Fruit fly (Drosophila melanogaster) whole organism, embryonic: ENCODE measurements around the gene gogo.
A peak's percentile ranks its signal among the peaks of the same experiment; 100 is the strongest.

Experiments
- Atf-2 ChIP-seq: fragments of 200-800 bp; sonication (Bioruptor generic); optimal IDR thresholded peaks from 2 replicates; lab custom pipeline; 2016; ENCODE audit warnings: missing biosample characterization, missing genetic modification characterization
- Bteb2 ChIP-seq: fragments of 200-800 bp; sonication (Bioruptor generic); optimal IDR thresholded peaks from 2 replicates; lab custom pipeline; 2016; ENCODE audit warnings: missing biosample characterization, missing genetic modification characterization
- CG10321 ChIP-seq: fragments of 200-800 bp; sonication (Bioruptor generic); IDR thresholded peaks from 2 replicates; pipeline ENCODE4 v1.3.6; 2022; ENCODE audit warnings: missing biosample characterization, missing genetic modification characterization
- CG13296 ChIP-seq: fragments of 200-800 bp; sonication (Bioruptor generic); optimal IDR thresholded peaks from 3 replicates; lab custom pipeline; 2018; ENCODE audit warnings: missing biosample characterization, mild to moderate bottlenecking, missing genetic modification characterization
- CG15073 ChIP-seq: fragments of 200-800 bp; sonication (Bioruptor generic); optimal IDR thresholded peaks from 2 replicates; lab custom pipeline; 2016; ENCODE audit warnings: missing biosample characterization, missing genetic modification characterization
- CG15514 ChIP-seq: fragments of 200-800 bp; sonication (Bioruptor generic); optimal IDR thresholded peaks from 3 replicates; lab custom pipeline; 2017; ENCODE audit warnings: missing biosample characterization, missing genetic modification characterization, mild to moderate bottlenecking, moderate library complexity, missing genetic modification reagents
- CG17186 ChIP-seq: fragments of 200-800 bp; sonication (Bioruptor generic); optimal IDR thresholded peaks from 3 replicates; lab custom pipeline; 2017; ENCODE audit warnings: missing biosample characterization, missing genetic modification reagents, missing genetic modification characterization
- CG17829 ChIP-seq: fragments of 200-800 bp; optimal IDR thresholded peaks from 2 replicates; lab custom pipeline; 2019; ENCODE audit warnings: missing biosample characterization, mild to moderate bottlenecking, missing genetic modification characterization, moderate library complexity
- CG18262 ChIP-seq: fragments of 200-800 bp; optimal IDR thresholded peaks from 3 replicates; lab custom pipeline; 2019; ENCODE audit warnings: missing biosample characterization, mild to moderate bottlenecking, missing genetic modification characterization, moderate library complexity
- CG18619 ChIP-seq: fragments of 200-800 bp; sonication (Bioruptor generic); optimal IDR thresholded peaks from 3 replicates; lab custom pipeline; 2017; ENCODE audit warnings: missing biosample characterization, mild to moderate bottlenecking, missing genetic modification characterization
- CG2120 ChIP-seq: fragments of 200-800 bp; sonication (Bioruptor generic); optimal IDR thresholded peaks from 3 replicates; lab custom pipeline; 2016; ENCODE audit warnings: missing biosample characterization, missing genetic modification characterization
- CG32532 ChIP-seq: fragments of 200-800 bp; sonication (Bioruptor generic); IDR thresholded peaks from 2 replicates; pipeline ENCODE4 v1.3.6; 2022; ENCODE audit warnings: missing biosample characterization, missing genetic modification characterization
- CG3847 ChIP-seq: fragments of 200-800 bp; sonication (Bioruptor generic); IDR thresholded peaks from 2 replicates; pipeline ENCODE4 v1.3.6; 2022; ENCODE audit warnings: missing biosample characterization, missing genetic modification characterization
- CG5245 ChIP-seq: fragments of 200-800 bp; sonication (Bioruptor generic); optimal IDR thresholded peaks from 3 replicates; lab custom pipeline; 2016; ENCODE audit warnings: missing biosample characterization, missing genetic modification characterization
- CG6654 ChIP-seq: fragments of 200-800 bp; sonication (Bioruptor generic); optimal IDR thresholded peaks from 2 replicates; lab custom pipeline; 2017; ENCODE audit warnings: missing biosample characterization, mild to moderate bottlenecking, missing genetic modification characterization
- CG6854 ChIP-seq: fragments of 200-800 bp; sonication (Bioruptor generic); optimal IDR thresholded peaks from 3 replicates; lab custom pipeline; 2017; ENCODE audit warnings: missing biosample characterization, mild to moderate bottlenecking, missing genetic modification characterization
- CG7271 ChIP-seq: fragments of 200-800 bp; sonication (Bioruptor generic); optimal IDR thresholded peaks from 2 replicates; lab custom pipeline; 2018; ENCODE audit warnings: missing biosample characterization, mild to moderate bottlenecking, missing genetic modification characterization, moderate library complexity
- CG7556 ChIP-seq: fragments of 200-800 bp; sonication (Bioruptor generic); optimal IDR thresholded peaks from 2 replicates; lab custom pipeline; 2017; ENCODE audit warnings: missing biosample characterization, mild to moderate bottlenecking, missing genetic modification characterization
- CG8924 ChIP-seq: fragments of 200-800 bp; optimal IDR thresholded peaks from 3 replicates; lab custom pipeline; 2019; ENCODE audit warnings: missing biosample characterization, mild to moderate bottlenecking, missing genetic modification characterization, moderate library complexity
- CkIIα-i1 ChIP-seq: fragments of 200-800 bp; sonication (Bioruptor generic); IDR thresholded peaks from 2 replicates; pipeline ENCODE4 v1.3.6; 2022; ENCODE audit warnings: missing biosample characterization, missing genetic modification characterization
- CoRest ChIP-seq: fragments of 200-800 bp; sonication (Bioruptor generic); optimal IDR thresholded peaks from 3 replicates; lab custom pipeline; 2018; ENCODE audit warnings: missing biosample characterization, mild to moderate bottlenecking, missing genetic modification characterization, moderate library complexity
- D19B ChIP-seq: fragments of 200-800 bp; sonication (Bioruptor generic); optimal IDR thresholded peaks from 2 replicates; lab custom pipeline; 2017; ENCODE audit warnings: missing biosample characterization, mild to moderate bottlenecking, missing genetic modification characterization
- Dek ChIP-seq: fragments of 200-800 bp; sonication (Bioruptor generic); optimal IDR thresholded peaks from 3 replicates; lab custom pipeline; 2019; ENCODE audit warnings: missing biosample characterization, mild to moderate bottlenecking, missing genetic modification characterization, moderate library complexity
- Dref ChIP-seq: fragments of 200-800 bp; sonication (Bioruptor generic); IDR thresholded peaks from 2 replicates; pipeline ENCODE4 v1.3.6; 2022; ENCODE audit warnings: missing biosample characterization, missing genetic modification characterization
- Ets65A ChIP-seq: fragments of 200-800 bp; sonication (Bioruptor generic); peaks from one replicate; lab custom pipeline; 2016; ENCODE audit warnings: missing biosample characterization, missing genetic modification characterization
- Hr3 ChIP-seq: fragments of 200-800 bp; sonication (Bioruptor generic); optimal IDR thresholded peaks from 3 replicates; lab custom pipeline; 2016; ENCODE audit warnings: missing biosample characterization, missing genetic modification characterization
- MESR4 ChIP-seq: fragments of 200-800 bp; sonication (Bioruptor generic); optimal IDR thresholded peaks from 2 replicates; lab custom pipeline; 2018; ENCODE audit warnings: missing biosample characterization, mild to moderate bottlenecking, missing genetic modification characterization, moderate library complexity
- Nf-YA ChIP-seq: fragments of 200-800 bp; sonication (Bioruptor generic); IDR thresholded peaks from 2 replicates; pipeline ENCODE4 v1.3.6; 2022; ENCODE audit warnings: missing biosample characterization, missing genetic modification characterization
- Scr ChIP-seq: fragments of 200-800 bp; sonication (Bioruptor generic); IDR thresholded peaks from 2 replicates; pipeline ENCODE4 v1.3.6; 2022; ENCODE audit warnings: missing biosample characterization, missing genetic modification characterization; ENCODE audit not compliant: partially characterized antibody
- Six4 ChIP-seq: fragments of 200-800 bp; sonication (Bioruptor generic); optimal IDR thresholded peaks from 2 replicates; lab custom pipeline; 2016; ENCODE audit warnings: missing biosample characterization, missing genetic modification characterization
- Sox100B ChIP-seq: fragments of 200-800 bp; sonication (Bioruptor generic); optimal IDR thresholded peaks from 3 replicates; lab custom pipeline; 2018; ENCODE audit warnings: missing biosample characterization, mild to moderate bottlenecking, missing genetic modification characterization
- Taf1 ChIP-seq: fragments of 200-800 bp; sonication (Bioruptor generic); IDR thresholded peaks from 2 replicates; pipeline ENCODE4 v1.3.6; 2022; ENCODE audit warnings: missing biosample characterization, missing genetic modification characterization
- amos ChIP-seq: fragments of 200-800 bp; sonication (Bioruptor generic); IDR thresholded peaks from 2 replicates; pipeline ENCODE4 v1.3.6; 2022; ENCODE audit warnings: missing biosample characterization, missing genetic modification characterization; ENCODE audit not compliant: partially characterized antibody
- az2 ChIP-seq: fragments of 200-800 bp; sonication (Bioruptor generic); optimal IDR thresholded peaks from 3 replicates; lab custom pipeline; 2016; ENCODE audit warnings: missing biosample characterization, missing genetic modification characterization
- croc ChIP-seq: fragments of 200-800 bp; sonication (Bioruptor generic); conservative IDR thresholded peaks from 3 replicates; pipeline ENCODE4 v1.3.6; 2022; ENCODE audit warnings: missing biosample characterization, missing genetic modification characterization
- fu2 ChIP-seq: fragments of 200-800 bp; sonication (Bioruptor generic); optimal IDR thresholded peaks from 2 replicates; lab custom pipeline; 2016; ENCODE audit warnings: missing biosample characterization, missing genetic modification characterization
- gem ChIP-seq: fragments of 200-800 bp; sonication (Bioruptor generic); optimal IDR thresholded peaks from 2 replicates; lab custom pipeline; 2019; ENCODE audit warnings: missing biosample characterization, mild to moderate bottlenecking, missing genetic modification characterization, moderate library complexity
- grau ChIP-seq: fragments of 200-800 bp; optimal IDR thresholded peaks from 3 replicates; lab custom pipeline; 2019; ENCODE audit warnings: missing biosample characterization, mild to moderate bottlenecking, missing genetic modification characterization, moderate library complexity
- gro ChIP-seq: fragments of 200-800 bp; sonication (Bioruptor generic); optimal IDR thresholded peaks from 2 replicates; lab custom pipeline; 2016; ENCODE audit warnings: missing biosample characterization, missing genetic modification characterization
- gsb ChIP-seq: fragments of 200-800 bp; sonication (Bioruptor generic); IDR thresholded peaks from 2 replicates; pipeline ENCODE4 v1.3.6; 2022; ENCODE audit warnings: missing biosample characterization, missing genetic modification characterization
- ham ChIP-seq: fragments of 200-800 bp; sonication (Bioruptor generic); IDR thresholded peaks from 2 replicates; pipeline ENCODE4 v1.3.6; 2022; ENCODE audit warnings: missing biosample characterization, missing genetic modification characterization
- hb ChIP-seq: fragments of 200-800 bp; sonication (Bioruptor generic); IDR thresholded peaks from 3 replicates; pipeline ENCODE4 v1.3.6; 2022; ENCODE audit warnings: missing biosample characterization, missing genetic modification characterization; ENCODE audit not compliant: partially characterized antibody
- nerfin-1 ChIP-seq: fragments of 200-800 bp; sonication (Bioruptor generic); optimal IDR thresholded peaks from 3 replicates; lab custom pipeline; 2019; ENCODE audit warnings: missing biosample characterization, mild to moderate bottlenecking, missing genetic modification characterization, moderate library complexity
- nom ChIP-seq: fragments of 200-800 bp; sonication (Bioruptor generic); optimal IDR thresholded peaks from 2 replicates; lab custom pipeline; 2017; ENCODE audit warnings: missing biosample characterization, missing genetic modification characterization, mild to moderate bottlenecking, moderate library complexity, missing genetic modification reagents
- onecut ChIP-seq: fragments of 200-800 bp; sonication (Bioruptor generic); IDR thresholded peaks from 2 replicates; pipeline ENCODE4 v1.3.6; 2022; ENCODE audit warnings: missing biosample characterization, missing genetic modification characterization
- pfk ChIP-seq: fragments of 200-800 bp; sonication (Bioruptor generic); optimal IDR thresholded peaks from 2 replicates; lab custom pipeline; 2018; ENCODE audit warnings: missing biosample characterization, mild to moderate bottlenecking, missing genetic modification characterization, moderate library complexity
- pho ChIP-seq: fragments of 200-800 bp; sonication (Bioruptor generic); optimal IDR thresholded peaks from 2 replicates; lab custom pipeline; 2016; ENCODE audit warnings: missing biosample characterization, missing genetic modification characterization
- rib ChIP-seq: fragments of 200-800 bp; sonication (Bioruptor generic); IDR thresholded peaks from 2 replicates; pipeline ENCODE4 v1.3.6; 2022; ENCODE audit warnings: missing biosample characterization, missing genetic modification characterization
- slou ChIP-seq: fragments of 200-800 bp; sonication (Bioruptor generic); optimal IDR thresholded peaks from 3 replicates; lab custom pipeline; 2016; ENCODE audit warnings: missing biosample characterization, missing genetic modification characterization
- sna ChIP-seq: fragments of 200-800 bp; sonication (Bioruptor generic); IDR thresholded peaks from 2 replicates; pipeline ENCODE4 v1.3.6; 2022; ENCODE audit warnings: missing biosample characterization, missing genetic modification characterization; ENCODE audit not compliant: partially characterized antibody

Gene gogo

dm6 chr3L:20222617-20223016 lies 72.3 kb downstream of the gogo start:
- TF ChIP-seq Ets65A (GFP tag; lab: Kevin White, UChicago), result peak; percentile 93
- no peak for TF ChIP-seq slou (GFP tag; lab: Kevin White, UChicago)
- no peak for TF ChIP-seq CG10321 (GFP tag; lab: Robert Waterston, UW)
- no peak for TF ChIP-seq pfk (GFP tag; lab: Kevin White, UChicago)

dm6 chr3L:20221412-20221864 lies 73.5 kb downstream of the gogo start, which contains the start of gene CG17145:
Gene CG17145, plus strand, starts transcription at chr3L:20221814.
- TF ChIP-seq CG2120 (GFP tag; lab: Kevin White, UChicago) (peak; percentile 63), ham (GFP tag; lab: Robert Waterston, UW) (no peak), CG17829 (tag; lab: Kevin White, UChicago) (no peak), CG18619 (GFP tag; lab: Kevin White, UChicago) (peak; percentile 4), Dref (GFP tag; lab: Robert Waterston, UW) (no peak), onecut (GFP tag; lab: Robert Waterston, UW) (no peak), nom (GFP tag; lab: Kevin White, UChicago) (no peak), Scr (GFP tag; lab: Robert Waterston, UW) (no peak), CG15073 (GFP tag; lab: Kevin White, UChicago) (no peak), Bteb2 (GFP tag; lab: Kevin White, UChicago) (no peak), CG6654 (GFP tag; lab: Kevin White, UChicago) (no peak), amos (GFP tag; lab: Robert Waterston, UW) (no peak), CG3847 (no peak), CG6854 (GFP tag; lab: Kevin White, UChicago) (no peak), pho (no peak), CG15514 (GFP tag; lab: Kevin White, UChicago) (peak; percentile 27), MESR4 (no peak), grau (peak; percentile 64), gem (tag; lab: Kevin White, UChicago) (peak; percentile 60), D19B (peak; percentile 96), croc (GFP tag; lab: Robert Waterston, UW) (no peak), Sox100B (GFP tag; lab: Kevin White, UChicago) (no peak), CG7271 (tag; lab: Kevin White, UChicago) (no peak), Nf-YA (GFP tag; lab: Robert Waterston, UW) (no peak), az2 (GFP tag; lab: Kevin White, UChicago) (no peak), gro (GFP tag; lab: Kevin White, UChicago) (no peak), CG32532 (GFP tag; lab: Robert Waterston, UW) (0 out of 2 replicates have a peak, but pooled peaks have one; percentile 16), CkIIα-i1 (GFP tag; lab: Robert Waterston, UW) (no peak), rib (GFP tag; lab: Robert Waterston, UW) (no peak), CoRest (tag; lab: Kevin White, UChicago) (peak; percentile 52), Atf-2 (GFP tag; lab: Kevin White, UChicago) (no peak), Six4 (GFP tag; lab: Kevin White, UChicago) (no peak), CG18262 (no peak), CG13296 (GFP tag; lab: Kevin White, UChicago) (no peak), Hr3 (GFP tag; lab: Kevin White, UChicago) (no peak), CG8924 (tag; lab: Kevin White, UChicago) (peak; percentile 30), gsb (GFP tag; lab: Robert Waterston, UW) (no peak), CG5245 (no peak), fu2 (GFP tag; lab: Kevin White, UChicago) (no peak), CG7556 (GFP tag; lab: Kevin White, UChicago) (peak; percentile 18), Dek (tag; lab: Kevin White, UChicago) (no peak), sna (no peak), hb (GFP tag; lab: Robert Waterston, UW) (no peak), Taf1 (no peak), nerfin-1 (no peak), CG17186 (GFP tag; lab: Kevin White, UChicago) (no peak)
